Worm (Caenorhabditis elegans) whole organism, late embryonic: Measurements from ENCODE around the gene T05G5.1.

Source experiments
- C38D4.7 ChIP-seq: fragments of 200-800 bp; sonication (Bioruptor generic); optimal IDR thresholded peaks from 2 replicates; lab custom pipeline; 2018; ENCODE audit warnings: mild to moderate bottlenecking, missing genetic modification characterization, moderate library complexity, missing compliant biosample characterization
- T23F11.4 ChIP-seq: fragments of 200-800 bp; sonication (Bioruptor generic); optimal IDR thresholded peaks from 2 replicates; lab custom pipeline; 2018; ENCODE audit warnings: mild to moderate bottlenecking, missing genetic modification characterization, missing compliant biosample characterization
- ahr-1 ChIP-seq: sonication (generic microtip); optimal IDR thresholded peaks from 2 replicates; lab custom pipeline; 2016; ENCODE audit warnings: missing genetic modification characterization, missing compliant biosample characterization
- ceh-14 ChIP-seq: sonication (generic microtip); optimal IDR thresholded peaks from 2 replicates; lab custom pipeline; 2016; ENCODE audit warnings: missing genotype, missing genetic modification characterization, missing compliant biosample characterization
- ceh-18 ChIP-seq: sonication (generic microtip); optimal IDR thresholded peaks from 2 replicates; lab custom pipeline; 2016; ENCODE audit warnings: missing genetic modification characterization, missing compliant biosample characterization
- ceh-2 ChIP-seq: sonication (generic microtip); optimal IDR thresholded peaks from 2 replicates; lab custom pipeline; 2016; ENCODE audit warnings: missing genotype, missing genetic modification characterization, missing compliant biosample characterization
- ceh-22 ChIP-seq: sonication (generic microtip); optimal IDR thresholded peaks from 2 replicates; lab custom pipeline; 2017; ENCODE audit warnings: missing biosample characterization, missing genetic modification characterization
- ceh-24 ChIP-seq: sonication (generic microtip); optimal IDR thresholded peaks from 2 replicates; lab custom pipeline; 2016; ENCODE audit warnings: mild to moderate bottlenecking, missing genetic modification characterization, missing compliant biosample characterization
- ceh-31 ChIP-seq: sonication (generic microtip); optimal IDR thresholded peaks from 2 replicates; lab custom pipeline; 2016; ENCODE audit warnings: missing genetic modification characterization, missing compliant biosample characterization
- ceh-34 ChIP-seq: sonication (generic microtip); optimal IDR thresholded peaks from 2 replicates; lab custom pipeline; 2016; ENCODE audit warnings: mild to moderate bottlenecking, missing genetic modification characterization, missing compliant biosample characterization
- ceh-48 ChIP-seq: sonication (generic microtip); optimal IDR thresholded peaks from 2 replicates; lab custom pipeline; 2016; ENCODE audit warnings: missing genetic modification characterization, inconsistent platforms, missing compliant biosample characterization
- ceh-6 ChIP-seq: fragments of 200-800 bp; sonication (Bioruptor generic); optimal IDR thresholded peaks from 2 replicates; lab custom pipeline; 2018; ENCODE audit warnings: mild to moderate bottlenecking, missing genetic modification characterization, missing compliant biosample characterization
- ceh-9 ChIP-seq: sonication (generic microtip); optimal IDR thresholded peaks from 2 replicates; lab custom pipeline; 2016; ENCODE audit warnings: mild to moderate bottlenecking, missing genetic modification characterization, inconsistent platforms, missing compliant biosample characterization
- che-1 ChIP-seq: sonication (generic microtip); optimal IDR thresholded peaks from 2 replicates; lab custom pipeline; 2016; ENCODE audit warnings: mild to moderate bottlenecking, missing genetic modification characterization, missing compliant biosample characterization
- elt-4 ChIP-seq: sonication (generic microtip); optimal IDR thresholded peaks from 2 replicates; lab custom pipeline; 2016; ENCODE audit warnings: missing genetic modification characterization, missing compliant biosample characterization
- eyg-1 ChIP-seq: sonication (generic microtip); optimal IDR thresholded peaks from 2 replicates; lab custom pipeline; 2016; ENCODE audit warnings: missing genotype, missing genetic modification characterization, missing compliant biosample characterization
- fkh-10 ChIP-seq: fragments of 150-350 bp; optimal IDR thresholded peaks from 2 replicates; lab custom pipeline; 2014; ENCODE audit warnings: missing biosample characterization, missing genetic modification reagents, missing genetic modification characterization
- hlh-6 ChIP-seq: sonication (generic microtip); optimal IDR thresholded peaks from 2 replicates; lab custom pipeline; 2016; ENCODE audit warnings: missing genotype, missing genetic modification characterization, missing compliant biosample characterization
- hlh-8 ChIP-seq: sonication (generic microtip); optimal IDR thresholded peaks from 2 replicates; lab custom pipeline; 2016; ENCODE audit warnings: missing genotype, missing genetic modification characterization, missing compliant biosample characterization
- lim-6 ChIP-seq: sonication (generic microtip); optimal IDR thresholded peaks from 2 replicates; lab custom pipeline; 2016; ENCODE audit warnings: missing genetic modification characterization, missing compliant biosample characterization
- nhr-11 ChIP-seq: fragments of 150-350 bp; optimal IDR thresholded peaks from 2 replicates; lab custom pipeline; 2014; ENCODE audit warnings: missing biosample characterization, missing genetic modification characterization
- nhr-232 ChIP-seq: sonication (generic microtip); optimal IDR thresholded peaks from 2 replicates; lab custom pipeline; 2016; ENCODE audit warnings: missing genetic modification characterization, missing compliant biosample characterization
- odd-2 ChIP-seq: sonication (generic microtip); optimal IDR thresholded peaks from 2 replicates; lab custom pipeline; 2017; ENCODE audit warnings: antibody characterized with exemption, mild to moderate bottlenecking, missing genetic modification characterization, missing compliant biosample characterization
- pag-3 ChIP-seq: sonication (generic microtip); optimal IDR thresholded peaks from 2 replicates; lab custom pipeline; 2016; ENCODE audit warnings: missing compliant biosample characterization, missing genetic modification characterization, borderline replicate concordance
- pat-9 ChIP-seq: fragments of 200-800 bp; sonication (Bioruptor generic); optimal IDR thresholded peaks from 2 replicates; lab custom pipeline; 2018; ENCODE audit warnings: mild to moderate bottlenecking, missing genetic modification characterization, moderate library complexity, missing compliant biosample characterization
- pax-1 ChIP-seq: fragments of 150-350 bp; optimal IDR thresholded peaks from 2 replicates; lab custom pipeline; 2014; ENCODE audit warnings: missing biosample characterization, missing genetic modification characterization
- pha-2 ChIP-seq: sonication (generic microtip); optimal IDR thresholded peaks from 2 replicates; lab custom pipeline; 2017; ENCODE audit warnings: mild to moderate bottlenecking, missing genetic modification characterization, missing compliant biosample characterization
- pha-4 ChIP-seq: fragments of 150-350 bp; optimal IDR thresholded peaks from 2 replicates; lab custom pipeline; 2018; ENCODE audit warnings: missing biosample characterization, missing genetic modification reagents, missing genetic modification characterization
- rnt-1 ChIP-seq: sonication (generic microtip); optimal IDR thresholded peaks from 2 replicates; lab custom pipeline; 2016; ENCODE audit warnings: missing genetic modification characterization, missing compliant biosample characterization
- sdc-2 ChIP-seq: sonication (generic microtip); optimal IDR thresholded peaks from 2 replicates; lab custom pipeline; 2016; ENCODE audit warnings: missing genotype, missing genetic modification characterization, missing compliant biosample characterization
- sox-2 ChIP-seq: fragments of 200-800 bp; sonication (Bioruptor generic); IDR thresholded peaks from 2 replicates; pipeline ENCODE4 v1.3.6; 2022; ENCODE audit warnings: missing genetic modification reagents, missing genetic modification characterization, missing compliant biosample characterization
- syd-9 ChIP-seq: sonication (generic microtip); optimal IDR thresholded peaks from 2 replicates; lab custom pipeline; 2016; ENCODE audit warnings: mild to moderate bottlenecking, missing genetic modification characterization, moderate library complexity, missing compliant biosample characterization
- tbx-2 ChIP-seq: sonication (generic microtip); optimal IDR thresholded peaks from 2 replicates; lab custom pipeline; 2016; ENCODE audit warnings: missing genetic modification characterization, missing compliant biosample characterization
- tbx-7 ChIP-seq: sonication (generic microtip); optimal IDR thresholded peaks from 2 replicates; lab custom pipeline; 2016; ENCODE audit warnings: missing genotype, missing genetic modification characterization, missing compliant biosample characterization
- ttx-3 ChIP-seq: sonication (generic microtip); optimal IDR thresholded peaks from 2 replicates; lab custom pipeline; 2016; ENCODE audit warnings: missing genetic modification reagents, missing genetic modification characterization, missing compliant biosample characterization
- unc-3 ChIP-seq, 2 experiments: fragments of 200-800 bp in 1 of 2; sonication (Bioruptor generic) in 1 of 2; sonication (generic microtip) in 1 of 2; conservative IDR thresholded peaks in 1 of 2; optimal IDR thresholded peaks in 1 of 2; 2 replicates each; pipeline versions ENCODE4 v1.3.6 to Lab custom; 2016 to 2022; ENCODE audit warnings: missing compliant biosample characterization in 2 of 2, missing genetic modification characterization in 2 of 2, missing genetic modification reagents in 1 of 2
- unc-42 ChIP-seq: sonication (generic microtip); optimal IDR thresholded peaks from 2 replicates; lab custom pipeline; 2016; ENCODE audit warnings: missing genotype, missing genetic modification characterization, missing compliant biosample characterization
- unc-55 ChIP-seq: sonication (generic microtip); optimal IDR thresholded peaks from 2 replicates; lab custom pipeline; 2017; ENCODE audit warnings: missing biosample characterization, missing genetic modification reagents, missing genetic modification characterization
- unc-86 ChIP-seq: sonication (generic microtip); optimal IDR thresholded peaks from 2 replicates; lab custom pipeline; 2016; ENCODE audit warnings: missing genetic modification characterization, missing compliant biosample characterization

T05G5.1 gene

ce11 chrIII:9703747-9704605 lies 39.2 kb downstream of the T05G5.1 start (continued):
- TF ChIP-seq elt-4 (tag; lab: Kevin White, UChicago) (no peak), ceh-34 (tag; lab: Kevin White, UChicago) (peak; percentile 54), pha-2 (tag; lab: Kevin White, UChicago) (no peak), fkh-10 (GFP tag; lab: Kevin White, UChicago) (no peak), unc-42 (tag; lab: Kevin White, UChicago) (peak; percentile 73), syd-9 (tag; lab: Kevin White, UChicago) (peak; percentile 55), tbx-7 (no peak), ceh-18 (tag; lab: Kevin White, UChicago) (peak; percentile 72), lim-6 (tag; lab: Kevin White, UChicago) (peak; percentile 3), odd-2 (tag; lab: Kevin White, UChicago) (no peak), C38D4.7 (GFP tag; lab: Kevin White, UChicago) (no peak), ceh-22 (no peak), pat-9 (tag; lab: Kevin White, UChicago) (no peak), ahr-1 (tag; lab: Kevin White, UChicago) (no peak), pax-1 (tag; lab: Kevin White, UChicago) (no peak), ceh-24 (tag; lab: Kevin White, UChicago) (no peak), hlh-8 (tag; lab: Kevin White, UChicago) (no peak), sox-2 (GFP tag; lab: Robert Waterston, UW) (no peak)

ce11 chrIII:9702665-9703252 lies 40.4 kb downstream of the T05G5.1 start:
- no peak for TF ChIP-seq pha-4 (tag; lab: Kevin White, UChicago)
- TF ChIP-seq tbx-2 (tag; lab: Kevin White, UChicago), result peak; percentile 40
- peak; percentile 12 for TF ChIP-seq ceh-14 (tag; lab: Kevin White, UChicago)

- TF ChIP-seq T23F11.4 (GFP tag; lab: Kevin White, UChicago) (no peak), C38D4.7 (GFP tag; lab: Kevin White, UChicago) (no peak), ceh-6 (no peak), pag-3 (tag; lab: Kevin White, UChicago) (no peak), nhr-232 (no peak), ceh-2 (tag; lab: Kevin White, UChicago) (no peak), ceh-48 (tag; lab: Kevin White, UChicago) (no peak), unc-3 (GFP tag; conservative IDR thresholded peaks at IDR 0.05; lab: Robert Waterston, UW) (no peak), unc-3 (tag; optimal IDR thresholded peaks at IDR 0.05; lab: Kevin White, UChicago) (no peak), ceh-9 (tag; lab: Kevin White, UChicago) (no peak), che-1 (tag; lab: Kevin White, UChicago) (no peak), eyg-1 (tag; lab: Kevin White, UChicago) (no peak)
These were observed 41.3 kb downstream of the T05G5.1 start for ce11 chrIII:9701798-9702197.

ce11 chrIII:9700114-9700690 lies 42.9 kb downstream of the T05G5.1 start:
- TF ChIP-seq unc-86 (no peak), rnt-1 (no peak), ceh-6 (no peak), ceh-31 (tag; lab: Kevin White, UChicago) (peak; percentile 2), hlh-6 (tag; lab: Kevin White, UChicago) (peak; percentile 50), sox-2 (GFP tag; lab: Robert Waterston, UW) (no peak), nhr-11 (tag; lab: Kevin White, UChicago) (no peak), sdc-2 (tag; lab: Kevin White, UChicago) (peak; percentile 29), unc-42 (tag; lab: Kevin White, UChicago) (peak; percentile 40), ttx-3 (no peak), unc-55 (peak; percentile 80), lim-6 (tag; lab: Kevin White, UChicago) (no peak)
